Fruit fly (Drosophila melanogaster) whole organism, embryonic: ENCODE results near the gene Snx17.

Source experiments
- CG10267 ChIP-seq: fragments of 200-800 bp; sonication (Bioruptor generic); optimal IDR thresholded peaks from 2 replicates; lab custom pipeline; 2018; ENCODE audit warnings: missing biosample characterization, mild to moderate bottlenecking, missing genetic modification characterization, moderate library complexity
- CG10959 ChIP-seq: fragments of 200-800 bp; sonication (Bioruptor generic); IDR thresholded peaks from 2 replicates; pipeline ENCODE4 v1.3.6; 2022; ENCODE audit warnings: missing biosample characterization, missing genetic modification characterization
- CG11696 ChIP-seq: fragments of 200-800 bp; sonication (Bioruptor generic); IDR thresholded peaks from 2 replicates; pipeline ENCODE4 v1.3.6; 2022; ENCODE audit warnings: missing biosample characterization, missing genetic modification characterization
- CG12219 ChIP-seq: fragments of 200-800 bp; sonication (Bioruptor generic); optimal IDR thresholded peaks from 3 replicates; lab custom pipeline; 2018; ENCODE audit warnings: missing biosample characterization, mild to moderate bottlenecking, missing genetic modification characterization
- CG14050 ChIP-seq: fragments of 200-800 bp; sonication (Bioruptor generic); IDR thresholded peaks from 3 replicates; pipeline ENCODE4 v1.3.6; 2022; ENCODE audit warnings: missing biosample characterization, missing genetic modification characterization
- CG14710 ChIP-seq: fragments of 200-800 bp; sonication (Bioruptor generic); optimal IDR thresholded peaks from 3 replicates; lab custom pipeline; 2019; ENCODE audit warnings: missing biosample characterization, mild to moderate bottlenecking, missing genetic modification characterization, moderate library complexity
- CG15269 ChIP-seq: fragments of 200-800 bp; sonication (Bioruptor generic); optimal IDR thresholded peaks from 2 replicates; lab custom pipeline; 2018; ENCODE audit warnings: missing biosample characterization, mild to moderate bottlenecking, missing genetic modification characterization, moderate library complexity
- CG15601 ChIP-seq: fragments of 200-800 bp; sonication (Bioruptor generic); optimal IDR thresholded peaks from 3 replicates; lab custom pipeline; 2019; ENCODE audit warnings: missing biosample characterization, mild to moderate bottlenecking, missing genetic modification characterization, moderate library complexity
- CG1602 ChIP-seq: fragments of 200-800 bp; sonication (Bioruptor generic); optimal IDR thresholded peaks from 3 replicates; lab custom pipeline; 2016; ENCODE audit warnings: missing biosample characterization, missing genetic modification characterization
- CG16815 ChIP-seq: fragments of 200-800 bp; sonication (Bioruptor generic); optimal IDR thresholded peaks from 3 replicates; lab custom pipeline; 2017; ENCODE audit warnings: missing biosample characterization, mild to moderate bottlenecking, missing genetic modification characterization
- CG17361 ChIP-seq: fragments of 200-800 bp; sonication (Bioruptor generic); IDR thresholded peaks from 3 replicates; pipeline ENCODE4 v1.3.6; 2022; ENCODE audit warnings: missing biosample characterization, missing genetic modification characterization
- CG2712 ChIP-seq: fragments of 200-800 bp; optimal IDR thresholded peaks from 3 replicates; lab custom pipeline; 2019; ENCODE audit warnings: missing biosample characterization, mild to moderate bottlenecking, missing genetic modification characterization, moderate library complexity
- CG2875 ChIP-seq: fragments of 200-800 bp; sonication (Bioruptor generic); optimal IDR thresholded peaks from 2 replicates; lab custom pipeline; 2017; ENCODE audit warnings: missing biosample characterization, mild to moderate bottlenecking, missing genetic modification characterization, missing genetic modification reagents
- CG30020 ChIP-seq: fragments of 200-800 bp; optimal IDR thresholded peaks from 2 replicates; lab custom pipeline; 2019; ENCODE audit warnings: missing biosample characterization, mild to moderate bottlenecking, missing genetic modification characterization, moderate library complexity
- CG30403 ChIP-seq: fragments of 200-800 bp; sonication (Bioruptor generic); optimal IDR thresholded peaks from 3 replicates; lab custom pipeline; 2016; ENCODE audit warnings: missing biosample characterization, missing genetic modification characterization
- CG31388 ChIP-seq: fragments of 200-800 bp; sonication (Bioruptor generic); optimal IDR thresholded peaks from 2 replicates; lab custom pipeline; 2016; ENCODE audit warnings: missing biosample characterization, missing genetic modification characterization
- CG32767 ChIP-seq: fragments of 200-800 bp; sonication (Bioruptor generic); IDR thresholded peaks from 2 replicates; pipeline ENCODE4 v1.3.6; 2022; ENCODE audit warnings: missing biosample characterization, missing genetic modification characterization
- CG4617 ChIP-seq: fragments of 200-800 bp; sonication (Bioruptor generic); optimal IDR thresholded peaks from 3 replicates; lab custom pipeline; 2016; ENCODE audit warnings: missing biosample characterization, missing genetic modification characterization, borderline replicate concordance
- CG6254 ChIP-seq: fragments of 200-800 bp; sonication (Bioruptor generic); optimal IDR thresholded peaks from 3 replicates; lab custom pipeline; 2017; ENCODE audit warnings: mild to moderate bottlenecking, missing biosample characterization, missing genetic modification reagents, missing genetic modification characterization
- CG9797 ChIP-seq: fragments of 200-800 bp; sonication (Bioruptor generic); optimal IDR thresholded peaks from 3 replicates; lab custom pipeline; 2018; ENCODE audit warnings: missing biosample characterization, mild to moderate bottlenecking, missing genetic modification characterization
- CoRest ChIP-seq: fragments of 200-800 bp; sonication (Bioruptor generic); optimal IDR thresholded peaks from 3 replicates; lab custom pipeline; 2018; ENCODE audit warnings: missing biosample characterization, mild to moderate bottlenecking, missing genetic modification characterization, moderate library complexity
- CrebB ChIP-seq: fragments of 200-800 bp; sonication (Bioruptor generic); optimal IDR thresholded peaks from 3 replicates; lab custom pipeline; 2018; ENCODE audit warnings: missing biosample characterization, mild to moderate bottlenecking, missing genetic modification characterization
- Dp ChIP-seq: fragments of 200-800 bp; sonication (Bioruptor generic); optimal IDR thresholded peaks from 2 replicates; lab custom pipeline; 2018; ENCODE audit warnings: missing biosample characterization, mild to moderate bottlenecking, missing genetic modification characterization, moderate library complexity
- Gug ChIP-seq: fragments of 200-800 bp; sonication (Bioruptor generic); IDR thresholded peaks from 4 replicates; pipeline ENCODE4 v1.3.6; 2022; ENCODE audit warnings: missing biosample characterization, missing genetic modification characterization
- HHEX ChIP-seq: fragments of 200-800 bp; sonication (Bioruptor generic); optimal IDR thresholded peaks from 3 replicates; lab custom pipeline; 2017; ENCODE audit warnings: missing biosample characterization, mild to moderate bottlenecking, missing genetic modification characterization, missing genetic modification reagents
- HmgD ChIP-seq: fragments of 200-800 bp; sonication (Bioruptor generic); optimal IDR thresholded peaks from 3 replicates; lab custom pipeline; 2016; ENCODE audit warnings: missing biosample characterization, missing genetic modification characterization
- Jarid2 ChIP-seq: fragments of 200-800 bp; sonication (Bioruptor generic); optimal IDR thresholded peaks from 3 replicates; lab custom pipeline; 2017; ENCODE audit warnings: mild to moderate bottlenecking, missing biosample characterization, missing genetic modification reagents, missing genetic modification characterization
- MBD-R2 ChIP-seq: fragments of 200-800 bp; sonication (Bioruptor generic); IDR thresholded peaks from 2 replicates; pipeline ENCODE4 v1.3.6; 2022; ENCODE audit warnings: missing biosample characterization, missing genetic modification characterization
- MESR4 ChIP-seq: fragments of 200-800 bp; sonication (Bioruptor generic); optimal IDR thresholded peaks from 2 replicates; lab custom pipeline; 2018; ENCODE audit warnings: missing biosample characterization, mild to moderate bottlenecking, missing genetic modification characterization, moderate library complexity
- Opbp ChIP-seq: fragments of 200-800 bp; sonication (Bioruptor generic); IDR thresholded peaks from 3 replicates; pipeline ENCODE4 v1.3.6; 2022; ENCODE audit warnings: missing biosample characterization, missing genetic modification characterization; ENCODE audit not compliant: partially characterized antibody
- Pdp1 ChIP-seq, 2 experiments: fragments of 200-800 bp; sonication (Bioruptor generic); optimal IDR thresholded peaks; 3 replicates each; lab custom pipeline; 2016; ENCODE audit warnings: missing biosample characterization in 2 of 2, missing genetic modification characterization in 2 of 2, mild to moderate bottlenecking in 1 of 2, moderate library complexity in 1 of 2
- YL-1 ChIP-seq: fragments of 200-800 bp; sonication (Bioruptor generic); optimal IDR thresholded peaks from 3 replicates; lab custom pipeline; 2017; ENCODE audit warnings: missing biosample characterization, mild to moderate bottlenecking, missing genetic modification characterization
- caup ChIP-seq: fragments of 200-800 bp; sonication (Bioruptor generic); optimal IDR thresholded peaks from 3 replicates; lab custom pipeline; 2017; ENCODE audit warnings: missing biosample characterization, mild to moderate bottlenecking, missing genetic modification characterization, moderate library complexity; ENCODE audit not compliant: severe bottlenecking
- dm ChIP-seq: fragments of 200-800 bp; sonication (Bioruptor generic); optimal IDR thresholded peaks from 3 replicates; lab custom pipeline; 2016; ENCODE audit warnings: missing biosample characterization, missing genetic modification characterization
- gfzf ChIP-seq: fragments of 200-800 bp; sonication (Bioruptor generic); optimal IDR thresholded peaks from 2 replicates; lab custom pipeline; 2016; ENCODE audit warnings: missing biosample characterization, mild to moderate bottlenecking, missing genetic modification characterization, moderate library complexity
- kah ChIP-seq: fragments of 200-800 bp; sonication (Bioruptor generic); optimal IDR thresholded peaks from 2 replicates; lab custom pipeline; 2018; ENCODE audit warnings: missing biosample characterization, mild to moderate bottlenecking, missing genetic modification characterization
- lbe ChIP-seq: fragments of 200-800 bp; sonication (Bioruptor generic); optimal IDR thresholded peaks from 2 replicates; lab custom pipeline; 2016; ENCODE audit warnings: missing biosample characterization, mild to moderate bottlenecking, missing genetic modification characterization
- mld ChIP-seq: fragments of 200-800 bp; sonication (Bioruptor generic); IDR thresholded peaks from 3 replicates; pipeline ENCODE4 v1.3.6; 2022; ENCODE audit warnings: missing biosample characterization, missing genetic modification characterization; ENCODE audit not compliant: partially characterized antibody
- nerfin-1 ChIP-seq: fragments of 200-800 bp; sonication (Bioruptor generic); optimal IDR thresholded peaks from 3 replicates; lab custom pipeline; 2019; ENCODE audit warnings: missing biosample characterization, mild to moderate bottlenecking, missing genetic modification characterization, moderate library complexity
- nmo ChIP-seq: fragments of 200-800 bp; sonication (Bioruptor generic); optimal IDR thresholded peaks from 2 replicates; lab custom pipeline; 2018; ENCODE audit warnings: missing biosample characterization, mild to moderate bottlenecking, missing genetic modification characterization, moderate library complexity
- pho ChIP-seq: fragments of 200-800 bp; sonication (Bioruptor generic); optimal IDR thresholded peaks from 2 replicates; lab custom pipeline; 2016; ENCODE audit warnings: missing biosample characterization, missing genetic modification characterization
- pita ChIP-seq: fragments of 200-800 bp; sonication (Bioruptor generic); optimal IDR thresholded peaks from 2 replicates; lab custom pipeline; 2017; ENCODE audit warnings: missing biosample characterization, mild to moderate bottlenecking, missing genetic modification characterization
- pzg ChIP-seq: fragments of 200-800 bp; sonication (Bioruptor generic); optimal IDR thresholded peaks from 3 replicates; lab custom pipeline; 2018; ENCODE audit warnings: missing biosample characterization, mild to moderate bottlenecking, missing genetic modification characterization, moderate library complexity
- scrt ChIP-seq: fragments of 200-800 bp; sonication (Bioruptor generic); optimal IDR thresholded peaks from 2 replicates; lab custom pipeline; 2018; ENCODE audit warnings: missing biosample characterization, mild to moderate bottlenecking, missing genetic modification characterization, moderate library complexity
- sd ChIP-seq: fragments of 200-800 bp; sonication (Bioruptor generic); optimal IDR thresholded peaks from 3 replicates; lab custom pipeline; 2018; ENCODE audit warnings: missing biosample characterization, mild to moderate bottlenecking, missing genetic modification characterization, moderate library complexity
- sens ChIP-seq: fragments of 200-800 bp; sonication (Bioruptor generic); peaks from one replicate; lab custom pipeline; 2016; ENCODE audit warnings: missing biosample characterization, missing genetic modification characterization
- trem ChIP-seq: fragments of 200-800 bp; optimal IDR thresholded peaks from 3 replicates; lab custom pipeline; 2019; ENCODE audit warnings: missing biosample characterization, mild to moderate bottlenecking, missing genetic modification characterization, moderate library complexity

The Snx17 gene

dm6 chr2L:10226213-10226723, 19.5 kb upstream of the Snx17 start (continued):
- no peak for TF ChIP-seq dm (GFP tag; lab: Kevin White, UChicago)
- TF ChIP-seq sens (GFP tag; lab: Kevin White, UChicago) = peak; percentile 14
- TF ChIP-seq CG32767 (GFP tag; lab: Robert Waterston, UW) = 0 out of 2 replicates have a peak, but pooled peaks have one; percentile 25
- TF ChIP-seq CG6254 = no peak
- TF ChIP-seq CG15269 (tag; lab: Kevin White, UChicago) = no peak
- TF ChIP-seq CG2875 (GFP tag; lab: Kevin White, UChicago) = no peak
- no peak for TF ChIP-seq mld (GFP tag; lab: Robert Waterston, UW)

- TF ChIP-seq HmgD (GFP tag; lab: Kevin White, UChicago) (no peak), pita (GFP tag; lab: Kevin White, UChicago) (no peak), Jarid2 (GFP tag; lab: Kevin White, UChicago) (no peak), gfzf (GFP tag; lab: Kevin White, UChicago) (peak; percentile 57), pho (GFP tag; lab: Kevin White, UChicago) (no peak), MBD-R2 (GFP tag; lab: Robert Waterston, UW) (no peak), CG10959 (no peak), pzg (GFP tag; lab: Kevin White, UChicago) (peak; percentile 25), CG10267 (peak; percentile 9), CG15601 (peak; percentile 15), nerfin-1 (tag; lab: Kevin White, UChicago) (peak; percentile 21), scrt (GFP tag; lab: Kevin White, UChicago) (peak; percentile 15), CG12219 (no peak), Pdp1 (GFP tag; optimal IDR thresholded peaks at IDR 0.05; lab: Kevin White, UChicago) (peak in 1 of 2 experiments; percentile 95), nmo (GFP tag; lab: Kevin White, UChicago) (no peak), lbe (GFP tag; lab: Kevin White, UChicago) (peak; percentile 62), CoRest (tag; lab: Kevin White, UChicago) (no peak), caup (GFP tag; lab: Kevin White, UChicago) (no peak), CG14050 (GFP tag; lab: Robert Waterston, UW) (no peak), CG4617 (GFP tag; lab: Kevin White, UChicago) (peak; percentile 8), CG14710 (peak; percentile 15), Opbp (GFP tag; lab: Robert Waterston, UW) (no peak), CG2712 (tag; lab: Kevin White, UChicago) (peak; percentile 19), sd (tag; lab: Kevin White, UChicago) (peak; percentile 27), YL-1 (GFP tag; lab: Kevin White, UChicago) (peak; percentile 26), MESR4 (peak; percentile 13), CG11696 (GFP tag; lab: Robert Waterston, UW) (no peak), kah (peak; percentile 91), CG16815 (GFP tag; lab: Kevin White, UChicago) (no peak), Gug (GFP tag; lab: Robert Waterston, UW) (no peak), CG9797 (GFP tag; lab: Kevin White, UChicago) (peak; percentile 45), CG1602 (GFP tag; lab: Kevin White, UChicago) (no peak), CG30020 (tag; lab: Kevin White, UChicago) (peak; percentile 69), CG30403 (no peak), CG31388 (GFP tag; lab: Kevin White, UChicago) (no peak), CrebB (tag; lab: Kevin White, UChicago) (no peak), Dp (GFP tag; lab: Kevin White, UChicago) (peak; percentile 26), HHEX (GFP tag; lab: Kevin White, UChicago) (no peak), trem (tag; lab: Kevin White, UChicago) (peak; percentile 48), CG17361 (GFP tag; lab: Robert Waterston, UW) (no peak)
Observed at dm6 chr2L:10222550-10223231, 15.9 kb upstream of the Snx17 start, which contains the start of gene Bcs1. Bcs1 (plus strand) TSS chr2L:10222657.
